Worm (Caenorhabditis elegans) whole organism, L2 larva: ENCODE results near the gene srh-47.

Experiments used
- lin-13 ChIP-seq: fragments of 150-350 bp; optimal IDR thresholded peaks from 2 replicates; lab custom pipeline; 2014; ENCODE audit warnings: missing biosample characterization, missing genetic modification reagents, missing genetic modification characterization
- lin-39 ChIP-seq: fragments of 150-350 bp; optimal IDR thresholded peaks from 2 replicates; lab custom pipeline; 2014; ENCODE audit warnings: missing biosample characterization, missing genetic modification reagents, missing genetic modification characterization
- nhr-12 ChIP-seq: fragments of 150-350 bp; optimal IDR thresholded peaks from 2 replicates; lab custom pipeline; 2014; ENCODE audit warnings: missing biosample characterization, missing genetic modification characterization

DNA sequence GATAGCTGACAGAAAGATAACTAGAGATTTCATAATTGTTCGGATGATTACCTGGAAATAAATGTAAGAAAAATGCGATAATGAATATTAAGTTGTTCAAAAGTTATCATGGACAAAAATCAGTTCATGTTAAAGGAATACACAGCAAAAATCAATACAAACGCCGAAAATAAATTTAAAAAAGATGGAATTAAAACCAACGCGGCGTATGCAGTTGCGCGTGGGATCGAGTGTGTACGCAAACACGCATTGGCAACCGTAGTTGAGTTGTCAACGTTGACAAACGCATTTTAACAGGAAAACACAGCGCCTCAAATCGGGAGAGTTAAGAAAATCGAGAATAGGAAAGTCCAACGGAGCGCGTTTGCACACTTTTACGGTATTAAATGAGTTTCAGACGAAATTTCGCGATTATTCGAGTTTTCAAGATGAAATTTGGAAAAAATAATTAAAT lies 26.5 kb upstream of the srh-47 start, which contains the start of gene tmed-10:
- no peak for TF ChIP-seq nhr-12 (tag; lab: Kevin White, UChicago)
- no peak for TF ChIP-seq lin-39 (tag; lab: Kevin White, UChicago)
- peak; percentile 6 for TF ChIP-seq lin-13 (GFP tag; lab: Kevin White, UChicago)
